Fruit fly (Drosophila melanogaster) whole organism, embryonic: ENCODE data around the gene CG14154.

Experiments used
- CG10209 ChIP-seq: fragments of 200-800 bp; sonication (Bioruptor generic); optimal IDR thresholded peaks from 3 replicates; lab custom pipeline; 2017; ENCODE audit warnings: missing biosample characterization, mild to moderate bottlenecking, missing genetic modification characterization, missing genetic modification reagents
- CG10366 ChIP-seq: fragments of 200-800 bp; sonication (Bioruptor generic); IDR thresholded peaks from 2 replicates; pipeline ENCODE4 v1.3.6; 2022; ENCODE audit warnings: missing biosample characterization, missing genetic modification characterization
- CG10654 ChIP-seq: fragments of 200-800 bp; sonication (Bioruptor generic); optimal IDR thresholded peaks from 2 replicates; lab custom pipeline; 2016; ENCODE audit warnings: missing biosample characterization, missing genetic modification characterization
- CG11085 ChIP-seq: fragments of 200-800 bp; sonication (Bioruptor generic); IDR thresholded peaks from 2 replicates; pipeline ENCODE4 v1.3.6; 2022; ENCODE audit warnings: missing biosample characterization, missing genetic modification characterization
- CG12659 ChIP-seq: fragments of 200-800 bp; sonication (Bioruptor generic); optimal IDR thresholded peaks from 3 replicates; lab custom pipeline; 2017; ENCODE audit warnings: mild to moderate bottlenecking, missing biosample characterization, missing genetic modification reagents, missing genetic modification characterization
- CG15514 ChIP-seq: fragments of 200-800 bp; sonication (Bioruptor generic); optimal IDR thresholded peaks from 3 replicates; lab custom pipeline; 2017; ENCODE audit warnings: missing biosample characterization, missing genetic modification characterization, mild to moderate bottlenecking, moderate library complexity, missing genetic modification reagents
- CG2116 ChIP-seq: fragments of 200-800 bp; sonication (Bioruptor generic); optimal IDR thresholded peaks from 3 replicates; lab custom pipeline; 2018; ENCODE audit warnings: missing biosample characterization, mild to moderate bottlenecking, missing genetic modification characterization
- CG30020 ChIP-seq: fragments of 200-800 bp; optimal IDR thresholded peaks from 2 replicates; lab custom pipeline; 2019; ENCODE audit warnings: missing biosample characterization, mild to moderate bottlenecking, missing genetic modification characterization, moderate library complexity
- CG31224 ChIP-seq: fragments of 200-800 bp; sonication (Bioruptor generic); IDR thresholded peaks from 2 replicates; pipeline ENCODE4 v1.3.6; 2022; ENCODE audit warnings: missing biosample characterization, missing genetic modification characterization
- CG32772 ChIP-seq: fragments of 200-800 bp; sonication (Bioruptor generic); IDR thresholded peaks from 2 replicates; pipeline ENCODE4 v1.3.6; 2022; ENCODE audit warnings: missing biosample characterization, missing genetic modification characterization
- CG34422 ChIP-seq: fragments of 200-800 bp; sonication (Bioruptor generic); IDR thresholded peaks from 3 replicates; pipeline ENCODE4 v1.3.6; 2022; ENCODE audit warnings: missing biosample characterization, missing genetic modification characterization
- CG4404 ChIP-seq: fragments of 200-800 bp; sonication (Bioruptor generic); IDR thresholded peaks from 2 replicates; pipeline ENCODE4 v1.3.6; 2022; ENCODE audit warnings: missing biosample characterization, missing genetic modification characterization
- CG4617 ChIP-seq: fragments of 200-800 bp; sonication (Bioruptor generic); optimal IDR thresholded peaks from 3 replicates; lab custom pipeline; 2016; ENCODE audit warnings: missing biosample characterization, missing genetic modification characterization, borderline replicate concordance
- CG6654 ChIP-seq: fragments of 200-800 bp; sonication (Bioruptor generic); optimal IDR thresholded peaks from 2 replicates; lab custom pipeline; 2017; ENCODE audit warnings: missing biosample characterization, mild to moderate bottlenecking, missing genetic modification characterization
- CG6791 ChIP-seq: fragments of 200-800 bp; sonication (Bioruptor generic); IDR thresholded peaks from 3 replicates; pipeline ENCODE4 v1.3.6; 2022; ENCODE audit warnings: missing biosample characterization, missing genetic modification characterization; ENCODE audit not compliant: partially characterized antibody
- CG7839 ChIP-seq: fragments of 200-800 bp; sonication (Bioruptor generic); optimal IDR thresholded peaks from 3 replicates; lab custom pipeline; 2018; ENCODE audit warnings: missing biosample characterization, mild to moderate bottlenecking, missing genetic modification characterization, moderate library complexity
- CG8290 ChIP-seq, 3 experiments: fragments of 200-800 bp; sonication (Bioruptor generic); optimal IDR thresholded peaks; 2 replicates each; lab custom pipeline; 2016 to 2019; ENCODE audit warnings: missing biosample characterization in 3 of 3, missing genetic modification characterization in 3 of 3, mild to moderate bottlenecking in 2 of 3, moderate library complexity in 1 of 3
- CG9932 ChIP-seq: fragments of 200-800 bp; sonication (Bioruptor generic); IDR thresholded peaks from 2 replicates; pipeline ENCODE4 v1.3.6; 2022; ENCODE audit warnings: missing biosample characterization, missing genetic modification characterization
- CoRest ChIP-seq: fragments of 200-800 bp; sonication (Bioruptor generic); optimal IDR thresholded peaks from 3 replicates; lab custom pipeline; 2018; ENCODE audit warnings: missing biosample characterization, mild to moderate bottlenecking, missing genetic modification characterization, moderate library complexity
- Doc3 ChIP-seq: fragments of 200-800 bp; sonication (Bioruptor generic); IDR thresholded peaks from 3 replicates; pipeline ENCODE4 v1.3.6; 2022; ENCODE audit warnings: missing biosample characterization, missing genetic modification characterization; ENCODE audit not compliant: partially characterized antibody
- GATAe ChIP-seq: fragments of 200-800 bp; sonication (Bioruptor generic); conservative IDR thresholded peaks from 2 replicates; pipeline ENCODE4 v1.3.6; 2022; ENCODE audit warnings: missing biosample characterization, missing genetic modification characterization
- HLH3B ChIP-seq: fragments of 200-800 bp; sonication (Bioruptor generic); IDR thresholded peaks from 2 replicates; pipeline ENCODE4 v1.3.6; 2022; ENCODE audit warnings: missing biosample characterization, missing genetic modification characterization
- Med ChIP-seq: fragments of 200-800 bp; sonication (Bioruptor generic); peaks from one replicate; lab custom pipeline; 2016; ENCODE audit warnings: missing biosample characterization, missing genetic modification characterization, mild to moderate bottlenecking, inconsistent platforms, moderate library complexity
- Meics ChIP-seq: fragments of 200-800 bp; sonication (Bioruptor generic); optimal IDR thresholded peaks from 2 replicates; lab custom pipeline; 2017; ENCODE audit warnings: missing biosample characterization, mild to moderate bottlenecking, missing genetic modification characterization
- Opbp ChIP-seq: fragments of 200-800 bp; sonication (Bioruptor generic); IDR thresholded peaks from 3 replicates; pipeline ENCODE4 v1.3.6; 2022; ENCODE audit warnings: missing biosample characterization, missing genetic modification characterization; ENCODE audit not compliant: partially characterized antibody
- Rfx ChIP-seq: fragments of 200-800 bp; sonication (Bioruptor generic); IDR thresholded peaks from 2 replicates; pipeline ENCODE4 v1.3.6; 2022; ENCODE audit warnings: missing biosample characterization, missing genetic modification characterization
- Sry-δ ChIP-seq: fragments of 200-800 bp; sonication (Bioruptor generic); optimal IDR thresholded peaks from 2 replicates; lab custom pipeline; 2016; ENCODE audit warnings: missing biosample characterization, missing genetic modification characterization
- cas ChIP-seq: fragments of 200-800 bp; sonication (Bioruptor generic); IDR thresholded peaks from 2 replicates; pipeline ENCODE4 v1.3.6; 2022; ENCODE audit warnings: missing biosample characterization, missing genetic modification characterization
- cg ChIP-seq: fragments of 200-800 bp; sonication (Bioruptor generic); optimal IDR thresholded peaks from 3 replicates; lab custom pipeline; 2019; ENCODE audit warnings: missing biosample characterization, mild to moderate bottlenecking, missing genetic modification characterization, moderate library complexity
- dm ChIP-seq: fragments of 200-800 bp; sonication (Bioruptor generic); optimal IDR thresholded peaks from 3 replicates; lab custom pipeline; 2016; ENCODE audit warnings: missing biosample characterization, missing genetic modification characterization
- dmrt11E ChIP-seq: fragments of 200-800 bp; sonication (Bioruptor generic); optimal IDR thresholded peaks from 3 replicates; lab custom pipeline; 2018; ENCODE audit warnings: missing biosample characterization, mild to moderate bottlenecking, missing genetic modification characterization, moderate library complexity
- ftz-f1 ChIP-seq: fragments of 200-800 bp; sonication (Bioruptor generic); optimal IDR thresholded peaks from 2 replicates; lab custom pipeline; 2016; ENCODE audit warnings: missing biosample characterization, missing genetic modification characterization
- fu2 ChIP-seq: fragments of 200-800 bp; sonication (Bioruptor generic); optimal IDR thresholded peaks from 2 replicates; lab custom pipeline; 2016; ENCODE audit warnings: missing biosample characterization, missing genetic modification characterization
- gro ChIP-seq: fragments of 200-800 bp; sonication (Bioruptor generic); optimal IDR thresholded peaks from 2 replicates; lab custom pipeline; 2016; ENCODE audit warnings: missing biosample characterization, missing genetic modification characterization
- gt ChIP-seq: fragments of 200-800 bp; sonication (Bioruptor generic); IDR thresholded peaks from 2 replicates; pipeline ENCODE4 v1.3.6; 2022; ENCODE audit warnings: missing biosample characterization, missing genetic modification characterization
- hb ChIP-seq: fragments of 200-800 bp; sonication (Bioruptor generic); IDR thresholded peaks from 3 replicates; pipeline ENCODE4 v1.3.6; 2022; ENCODE audit warnings: missing biosample characterization, missing genetic modification characterization; ENCODE audit not compliant: partially characterized antibody
- her ChIP-seq: fragments of 200-800 bp; sonication (Bioruptor generic); optimal IDR thresholded peaks from 2 replicates; lab custom pipeline; 2016; ENCODE audit warnings: missing biosample characterization, missing genetic modification characterization
- kni ChIP-seq: fragments of 200-800 bp; sonication (Bioruptor generic); optimal IDR thresholded peaks from 3 replicates; lab custom pipeline; 2017; ENCODE audit warnings: mild to moderate bottlenecking, missing biosample characterization, missing genetic modification reagents, missing genetic modification characterization
- lilli ChIP-seq: fragments of 200-800 bp; sonication (Bioruptor generic); optimal IDR thresholded peaks from 3 replicates; lab custom pipeline; 2016; ENCODE audit warnings: missing biosample characterization, missing genetic modification characterization
- pan ChIP-seq, 4 experiments: fragments of >200 bp in 3 of 4; fragments of 200-800 bp in 1 of 4; sonication (Bioruptor generic) in 1 of 4; optimal IDR thresholded peaks in 3 of 4; IDR thresholded peaks in 1 of 4; 2 replicates each; pipeline versions ENCODE4 v1.3.6 to Lab custom; 2017 to 2022; ENCODE audit warnings: missing biosample characterization in 2 of 4, missing genetic modification characterization in 2 of 4, mixed read lengths in 1 of 4
- row ChIP-seq: fragments of 200-800 bp; sonication (Bioruptor generic); IDR thresholded peaks from 3 replicates; pipeline ENCODE4 v1.3.6; 2022; ENCODE audit warnings: missing biosample characterization, missing genetic modification characterization
- sima ChIP-seq: fragments of 200-800 bp; sonication (Bioruptor generic); optimal IDR thresholded peaks from 2 replicates; lab custom pipeline; 2016; ENCODE audit warnings: missing biosample characterization, missing genetic modification characterization
- slbo ChIP-seq: fragments of 200-800 bp; sonication (Bioruptor generic); IDR thresholded peaks from 2 replicates; pipeline ENCODE4 v1.3.6; 2022; ENCODE audit warnings: missing biosample characterization, missing genetic modification characterization
- sna ChIP-seq: fragments of 200-800 bp; sonication (Bioruptor generic); IDR thresholded peaks from 2 replicates; pipeline ENCODE4 v1.3.6; 2022; ENCODE audit warnings: missing biosample characterization, missing genetic modification characterization; ENCODE audit not compliant: partially characterized antibody
- sr ChIP-seq: fragments of 200-800 bp; sonication (Bioruptor generic); IDR thresholded peaks from 3 replicates; pipeline ENCODE4 v1.3.6; 2022; ENCODE audit warnings: missing biosample characterization, missing genetic modification characterization
- tap ChIP-seq: fragments of 200-800 bp; optimal IDR thresholded peaks from 3 replicates; lab custom pipeline; 2019; ENCODE audit warnings: missing biosample characterization, mild to moderate bottlenecking, missing genetic modification characterization, moderate library complexity
- tna ChIP-seq: fragments of 200-800 bp; sonication (Bioruptor generic); IDR thresholded peaks from 2 replicates; pipeline ENCODE4 v1.3.6; 2022; ENCODE audit warnings: missing biosample characterization, missing genetic modification characterization; ENCODE audit not compliant: partially characterized antibody
- unpg ChIP-seq: fragments of 200-800 bp; sonication (Bioruptor generic); optimal IDR thresholded peaks from 3 replicates; lab custom pipeline; 2018; ENCODE audit warnings: missing biosample characterization, mild to moderate bottlenecking, missing genetic modification characterization, moderate library complexity

CG14154 gene

DNA sequence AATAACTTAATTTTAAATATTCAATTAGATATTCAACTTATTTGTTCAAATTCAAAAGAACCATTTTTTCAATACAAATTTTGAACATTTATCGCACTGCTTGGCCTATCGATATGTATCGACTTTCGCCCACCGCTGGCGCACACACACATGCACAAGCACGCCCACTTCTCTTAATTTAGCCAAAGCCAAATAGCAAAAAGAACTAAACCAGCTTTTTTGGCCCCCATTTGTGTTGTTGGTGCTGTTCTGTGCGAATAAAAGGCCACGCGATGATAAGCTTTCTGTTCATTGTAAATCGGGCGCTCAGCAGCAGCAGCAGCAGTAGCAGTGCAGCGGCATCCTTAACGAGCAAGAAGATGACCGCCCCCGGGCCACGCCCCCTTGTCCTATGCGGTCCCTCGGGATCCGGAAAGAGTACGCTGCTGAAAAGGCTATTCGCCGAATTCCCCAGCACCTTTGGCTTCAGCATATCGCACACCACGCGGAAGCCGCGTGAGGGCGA is 49.3 kb downstream of the CG14154 start, which contains the start of gene CG11811 (continued):
- TF ChIP-seq pan (optimal IDR thresholded peaks at IDR 0.05; lab: Kevin White, UChicago) (no peak), pan (GFP tag; optimal IDR thresholded peaks at IDR 0.05 in 1 of 2, IDR thresholded peaks at IDR 0.05 in 1 of 2) (no peak), CG15514 (GFP tag; lab: Kevin White, UChicago) (peak; percentile 97), sr (GFP tag; lab: Robert Waterston, UW) (peak; percentile 97; the same call in 2 of the 3 replicates), CG32772 (no peak), CG7839 (tag; lab: Kevin White, UChicago) (no peak), CG4617 (GFP tag; lab: Kevin White, UChicago) (peak; percentile 18), sna (GFP tag; lab: Robert Waterston, UW) (peak; percentile 72), Med (GFP tag; lab: Kevin White, UChicago) (peak; percentile 89), CG34422 (GFP tag; lab: Robert Waterston, UW) (peak; percentile 41; the same call in 1 of the 3 replicates), dmrt11E (tag; lab: Kevin White, UChicago) (no peak), Meics (no peak), CG2116 (peak; percentile 65), CG10654 (GFP tag; lab: Kevin White, UChicago) (no peak), kni (GFP tag; lab: Kevin White, UChicago) (no peak), CG12659 (peak; percentile 65), hb (GFP tag; lab: Robert Waterston, UW) (peak; percentile 49; the same call in 1 of the 3 replicates), gro (peak; percentile 16), Doc3 (GFP tag; lab: Robert Waterston, UW) (peak; percentile 74; the same call in 2 of the 3 replicates), gt (GFP tag; lab: Robert Waterston, UW) (no peak), CoRest (tag; lab: Kevin White, UChicago) (peak; percentile 17), CG6791 (GFP tag; lab: Robert Waterston, UW) (peak; percentile 78), Opbp (GFP tag; lab: Robert Waterston, UW) (peak; percentile 91), her (peak; percentile 15), cas (GFP tag; lab: Robert Waterston, UW) (no peak), CG8290 (GFP tag; optimal IDR thresholded peaks at IDR 0.05; lab: Kevin White, UChicago) (peak; percentile 66), CG8290 (tag; optimal IDR thresholded peaks at IDR 0.05; lab: Kevin White, UChicago) (peak; percentile 73 to 75), sima (GFP tag; lab: Kevin White, UChicago) (no peak), CG6654 (no peak), HLH3B (GFP tag; lab: Robert Waterston, UW) (no peak), row (GFP tag; lab: Robert Waterston, UW) (peak; percentile 74), unpg (no peak), fu2 (peak; percentile 2), CG11085 (GFP tag; lab: Robert Waterston, UW) (0 out of 2 replicates have a peak, but pooled peaks have one; percentile 6), Rfx (GFP tag; lab: Robert Waterston, UW) (peak; percentile 52), cg (GFP tag; lab: Kevin White, UChicago) (peak; percentile 88), tna (GFP tag; lab: Robert Waterston, UW) (peak; percentile 76), dm (GFP tag; lab: Kevin White, UChicago) (peak; percentile 57), ftz-f1 (GFP tag; lab: Kevin White, UChicago) (peak; percentile 67), tap (tag; lab: Kevin White, UChicago) (no peak), Sry-δ (GFP tag; lab: Kevin White, UChicago) (peak; percentile 90), lilli (GFP tag; lab: Kevin White, UChicago) (peak; percentile 29), slbo (GFP tag; lab: Robert Waterston, UW) (no peak), GATAe (GFP tag; lab: Robert Waterston, UW) (no peak), CG10366 (GFP tag; lab: Robert Waterston, UW) (no peak), CG4404 (GFP tag; lab: Robert Waterston, UW) (no peak), CG30020 (tag; lab: Kevin White, UChicago) (peak; percentile 19), CG31224 (GFP tag; lab: Robert Waterston, UW) (peak; percentile 93), CG9932 (GFP tag; lab: Robert Waterston, UW) (peak; percentile 51; the same call in 1 of the 2 replicates), CG10209 (GFP tag; lab: Kevin White, UChicago) (no peak)
